Worm (Caenorhabditis elegans) whole organism, L3 larva: ENCODE measurements around the gene T22F3.2.

ENCODE experiments used
- R02D3.7 ChIP-seq: fragments of 150-350 bp; optimal IDR thresholded peaks from 2 replicates; lab custom pipeline; 2014; ENCODE audit warnings: missing biosample characterization, missing genetic modification characterization
- ZK546.5 ChIP-seq: sonication (generic microtip); optimal IDR thresholded peaks from 2 replicates; lab custom pipeline; 2017; ENCODE audit warnings: missing biosample characterization, missing genetic modification characterization
- ama-1 ChIP-seq: fragments of 150-350 bp; optimal IDR thresholded peaks from 2 replicates; lab custom pipeline; 2018
- ceh-16 ChIP-seq: sonication (generic microtip); optimal IDR thresholded peaks from 2 replicates; lab custom pipeline; 2017; ENCODE audit warnings: missing biosample characterization, missing genetic modification characterization
- daf-12 ChIP-seq: fragments of 150-350 bp; optimal IDR thresholded peaks from 2 replicates; lab custom pipeline; 2014; ENCODE audit warnings: missing biosample characterization, missing genetic modification reagents, missing genetic modification characterization
- egl-27 ChIP-seq: sonication (generic microtip); optimal IDR thresholded peaks from 4 replicates; lab custom pipeline; 2017; ENCODE audit warnings: missing biosample characterization, missing genetic modification reagents, missing genetic modification characterization
- egl-5 ChIP-seq: fragments of 150-350 bp; optimal IDR thresholded peaks from 2 replicates; lab custom pipeline; 2017; ENCODE audit warnings: missing biosample characterization, missing genetic modification reagents, missing genetic modification characterization, inconsistent platforms
- elt-1 ChIP-seq: fragments of 150-350 bp; optimal IDR thresholded peaks from 2 replicates; lab custom pipeline; 2014; ENCODE audit warnings: missing biosample characterization, missing genetic modification characterization
- elt-2 ChIP-seq: sonication (generic microtip); optimal IDR thresholded peaks from 2 replicates; lab custom pipeline; 2016; ENCODE audit warnings: missing genetic modification reagents, mild to moderate bottlenecking, missing genetic modification characterization, missing compliant biosample characterization
- fkh-10 ChIP-seq: sonication (generic microtip); optimal IDR thresholded peaks from 2 replicates; lab custom pipeline; 2017; ENCODE audit warnings: missing biosample characterization, missing genetic modification reagents, missing genetic modification characterization
- fkh-2 ChIP-seq: fragments of 150-350 bp; optimal IDR thresholded peaks from 2 replicates; lab custom pipeline; 2014; ENCODE audit warnings: missing biosample characterization, missing genetic modification reagents, missing genetic modification characterization
- fos-1 ChIP-seq: fragments of 150-350 bp; optimal IDR thresholded peaks from 2 replicates; lab custom pipeline; 2014; ENCODE audit warnings: missing biosample characterization, missing genetic modification characterization
- hmg-11 ChIP-seq: sonication (generic microtip); optimal IDR thresholded peaks from 2 replicates; lab custom pipeline; 2016; ENCODE audit warnings: missing genetic modification characterization, missing compliant biosample characterization
- jun-1 ChIP-seq: fragments of 150-350 bp; optimal IDR thresholded peaks from 2 replicates; lab custom pipeline; 2014; ENCODE audit warnings: missing biosample characterization, missing genetic modification reagents, missing genetic modification characterization
- lin-15B ChIP-seq: fragments of 150-350 bp; optimal IDR thresholded peaks from 2 replicates; lab custom pipeline; 2014; ENCODE audit warnings: missing biosample characterization, missing genetic modification characterization
- lin-39 ChIP-seq: fragments of 150-350 bp; optimal IDR thresholded peaks from 2 replicates; lab custom pipeline; 2018; ENCODE audit warnings: missing biosample characterization, missing genetic modification reagents, missing genetic modification characterization
- lsy-12 ChIP-seq: sonication (generic microtip); optimal IDR thresholded peaks from 2 replicates; lab custom pipeline; 2016; ENCODE audit warnings: mild to moderate bottlenecking, missing genetic modification characterization, missing compliant biosample characterization
- mdl-1 ChIP-seq: fragments of 150-350 bp; optimal IDR thresholded peaks from 2 replicates; lab custom pipeline; 2014; ENCODE audit warnings: missing biosample characterization, missing genetic modification characterization
- mml-1 ChIP-seq: fragments of 150-350 bp; sonication (generic microtip); optimal IDR thresholded peaks from 3 replicates; lab custom pipeline; 2014; ENCODE audit warnings: missing biosample characterization, missing genetic modification characterization
- nfya-1 ChIP-seq: sonication (generic microtip); optimal IDR thresholded peaks from 2 replicates; lab custom pipeline; 2017; ENCODE audit warnings: missing genetic modification characterization, mild to moderate bottlenecking, missing compliant biosample characterization, antibody characterized with exemption, moderate library complexity; ENCODE audit not compliant: insufficient read depth
- nhr-11 ChIP-seq: fragments of 150-350 bp; optimal IDR thresholded peaks from 2 replicates; lab custom pipeline; 2014; ENCODE audit warnings: missing biosample characterization, missing genetic modification characterization
- nhr-12 ChIP-seq: fragments of 150-350 bp; optimal IDR thresholded peaks from 2 replicates; lab custom pipeline; 2014; ENCODE audit warnings: missing biosample characterization, missing genetic modification characterization
- nhr-23 ChIP-seq: fragments of 150-350 bp; optimal IDR thresholded peaks from 2 replicates; lab custom pipeline; 2014; ENCODE audit warnings: missing biosample characterization, missing genetic modification reagents, missing genetic modification characterization
- nhr-28 ChIP-seq: fragments of 150-350 bp; optimal IDR thresholded peaks from 2 replicates; lab custom pipeline; 2014; ENCODE audit warnings: missing biosample characterization, missing genetic modification characterization
- nhr-43 ChIP-seq: sonication (generic microtip); optimal IDR thresholded peaks from 2 replicates; lab custom pipeline; 2016; ENCODE audit warnings: mild to moderate bottlenecking, missing genetic modification characterization, missing compliant biosample characterization; ENCODE audit not compliant: poor library complexity, severe bottlenecking
- nhr-67 ChIP-seq: fragments of 150-350 bp; optimal IDR thresholded peaks from 2 replicates; lab custom pipeline; 2014; ENCODE audit warnings: missing biosample characterization, missing genetic modification characterization
- nhr-76 ChIP-seq: fragments of 150-350 bp; sonication (generic microtip); optimal IDR thresholded peaks from 5 replicates; lab custom pipeline; 2014; ENCODE audit warnings: missing biosample characterization, missing genetic modification characterization
- nhr-77 ChIP-seq: fragments of 150-350 bp; optimal IDR thresholded peaks from 2 replicates; lab custom pipeline; 2014; ENCODE audit warnings: missing biosample characterization, missing genetic modification characterization
- pha-4 ChIP-seq: fragments of 150-350 bp; optimal IDR thresholded peaks from 2 replicates; lab custom pipeline; 2014; ENCODE audit warnings: missing biosample characterization, missing genetic modification reagents, missing genetic modification characterization
- pqm-1 ChIP-seq: fragments of 150-350 bp; optimal IDR thresholded peaks from 2 replicates; lab custom pipeline; 2017; ENCODE audit warnings: missing biosample characterization, missing genetic modification characterization, inconsistent platforms
- sea-2 ChIP-seq: fragments of 150-350 bp; sonication (generic microtip); optimal IDR thresholded peaks from 4 replicates; lab custom pipeline; 2014; ENCODE audit warnings: missing biosample characterization, missing genetic modification reagents, missing genetic modification characterization
- skn-1 ChIP-seq: fragments of 150-350 bp; optimal IDR thresholded peaks from 2 replicates; lab custom pipeline; 2014; ENCODE audit warnings: missing biosample characterization, missing genetic modification characterization
- ztf-4 ChIP-seq: fragments of 150-350 bp; optimal IDR thresholded peaks from 2 replicates; lab custom pipeline; 2014; ENCODE audit warnings: missing biosample characterization, missing genetic modification characterization

Gene T22F3.2

DNA sequence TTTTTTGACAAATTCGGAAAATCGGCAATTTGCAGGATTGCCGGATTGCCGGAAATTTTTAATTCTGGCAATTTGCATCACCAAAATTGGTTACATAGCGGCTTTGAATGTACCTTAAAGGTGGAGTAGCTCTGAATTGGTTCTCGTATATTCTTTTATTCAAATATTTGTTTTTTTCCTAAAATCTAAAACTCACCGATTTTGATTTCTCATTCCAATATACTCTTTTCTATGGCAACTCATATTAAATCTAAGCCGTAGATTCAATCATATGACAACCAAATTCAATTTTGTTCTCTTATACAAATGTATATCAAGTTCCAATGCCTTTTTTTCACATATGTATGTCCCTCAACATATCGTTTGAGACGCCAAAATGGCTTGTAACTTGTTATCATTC is 36.9 kb upstream of the T22F3.2 start, which contains the start of gene sri-21:
Gene sri-21, plus strand, starts transcription at position 301 of the 400 bp plus-strand sequence.
- TF ChIP-seq nhr-23 (tag; lab: Kevin White, UChicago), result no peak
- no peak for TF ChIP-seq fos-1 (tag; lab: Kevin White, UChicago)
- TF ChIP-seq nhr-67 (tag; lab: Kevin White, UChicago), result no peak
- no peak for TF ChIP-seq fkh-10
- no peak for TF ChIP-seq nhr-11
- no peak for TF ChIP-seq nhr-28 (tag; lab: Kevin White, UChicago)
- no peak for TF ChIP-seq lin-15B
- TF ChIP-seq egl-5, result no peak
- no peak for TF ChIP-seq pha-4
- no peak for TF ChIP-seq fkh-2 (tag; lab: Kevin White, UChicago)
- TF ChIP-seq egl-27 (tag; lab: Kevin White, UChicago), result no peak
- TF ChIP-seq ztf-4, result no peak
- no peak for TF ChIP-seq mml-1
- no peak for TF ChIP-seq daf-12 (tag; lab: Kevin White, UChicago)
- TF ChIP-seq sea-2 (GFP tag; lab: Kevin White, UChicago), result no peak
- no peak for TF ChIP-seq jun-1 (tag; lab: Kevin White, UChicago)

DNA sequence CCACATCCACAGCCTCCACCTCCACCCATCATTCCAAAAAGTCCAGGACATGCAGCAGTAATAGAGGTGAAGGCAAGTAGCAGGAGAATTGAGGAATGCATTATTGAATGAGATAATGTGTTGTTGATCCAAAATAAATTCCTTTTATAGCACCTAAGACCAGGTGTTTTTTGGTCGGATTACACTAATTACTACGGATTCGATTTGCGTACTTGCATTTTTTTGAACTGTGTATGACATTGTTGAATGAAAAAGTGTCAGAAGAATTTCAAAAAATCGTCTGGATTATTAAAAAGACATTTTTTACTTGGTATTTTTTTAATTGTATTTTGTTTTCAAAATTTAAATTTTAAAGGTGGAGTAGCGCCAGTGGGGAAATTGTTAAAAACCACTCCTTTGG is 34.7 kb upstream of the T22F3.2 start, which contains the start of gene grl-28:
Gene grl-28, minus strand, starts transcription at position 101 of the 400 bp plus-strand sequence.
- TF ChIP-seq ama-1 (lab: Kevin White, UChicago) (no peak), ztf-4 (no peak), mdl-1 (no peak), egl-5 (no peak), ceh-16 (tag; lab: Kevin White, UChicago) (no peak), lin-39 (tag; lab: Kevin White, UChicago) (no peak)
- TF ChIP-seq, all 47 proteins: peak for 0

DNA sequence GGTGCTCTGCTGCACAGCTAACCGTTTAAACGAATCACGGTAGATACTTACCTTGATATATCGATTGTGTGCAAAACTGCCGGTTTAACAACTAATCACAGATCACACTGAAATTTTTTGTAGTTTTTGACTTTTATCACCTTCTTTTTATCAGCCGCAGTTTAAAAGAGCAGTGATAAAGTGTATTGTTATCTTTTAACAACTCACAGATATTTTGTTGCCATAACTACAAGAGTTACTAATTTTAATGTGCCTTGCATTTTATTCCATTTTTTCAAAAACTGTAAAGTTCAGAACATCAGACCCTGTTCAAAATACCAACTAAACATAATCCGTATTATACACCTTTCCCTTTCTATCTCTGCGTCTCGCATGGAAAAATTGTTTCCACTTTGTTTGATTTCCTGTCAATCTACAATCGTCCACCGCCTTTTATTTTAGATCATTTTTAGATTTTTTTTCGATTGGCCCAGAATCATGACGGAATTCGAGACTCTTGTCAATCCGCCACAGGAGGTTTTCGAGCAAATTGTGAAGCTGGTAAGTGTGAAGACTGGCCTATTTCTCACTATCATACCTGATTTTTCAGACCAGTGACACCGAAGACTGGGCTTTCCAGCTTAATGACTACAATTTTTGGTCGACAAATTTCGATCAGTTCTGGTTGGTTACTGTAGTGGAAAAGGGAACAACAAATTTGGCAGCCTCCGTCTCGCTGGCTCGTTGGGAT is 33.5 kb upstream of the T22F3.2 start, which contains the start of gene T24A6.20:
Gene T24A6.20, plus strand, starts transcription at position 395 of the 730 bp plus-strand sequence.
- TF ChIP-seq pqm-1 (tag; lab: Kevin White, UChicago), result peak; percentile 17
- no peak for TF ChIP-seq nfya-1 (tag; lab: Kevin White, UChicago)
- no peak for TF ChIP-seq nhr-28 (tag; lab: Kevin White, UChicago)
- no peak for TF ChIP-seq ztf-4
- TF ChIP-seq elt-2 (tag; lab: Kevin White, UChicago), result peak; percentile 78
- TF ChIP-seq lin-39 (tag; lab: Kevin White, UChicago), result no peak
- no peak for TF ChIP-seq nhr-11
- no peak for TF ChIP-seq fkh-2 (tag; lab: Kevin White, UChicago)
- no peak for TF ChIP-seq egl-27 (tag; lab: Kevin White, UChicago)
- TF ChIP-seq ZK546.5 (tag; lab: Kevin White, UChicago), result no peak
- no peak for TF ChIP-seq pha-4
- no peak for TF ChIP-seq lsy-12 (tag; lab: Kevin White, UChicago)
- TF ChIP-seq nhr-43 (tag; lab: Kevin White, UChicago), result no peak
- no peak for TF ChIP-seq skn-1 (tag; lab: Kevin White, UChicago)
- TF ChIP-seq nhr-77, result no peak
- TF ChIP-seq, all 47 proteins: peak for 2

DNA sequence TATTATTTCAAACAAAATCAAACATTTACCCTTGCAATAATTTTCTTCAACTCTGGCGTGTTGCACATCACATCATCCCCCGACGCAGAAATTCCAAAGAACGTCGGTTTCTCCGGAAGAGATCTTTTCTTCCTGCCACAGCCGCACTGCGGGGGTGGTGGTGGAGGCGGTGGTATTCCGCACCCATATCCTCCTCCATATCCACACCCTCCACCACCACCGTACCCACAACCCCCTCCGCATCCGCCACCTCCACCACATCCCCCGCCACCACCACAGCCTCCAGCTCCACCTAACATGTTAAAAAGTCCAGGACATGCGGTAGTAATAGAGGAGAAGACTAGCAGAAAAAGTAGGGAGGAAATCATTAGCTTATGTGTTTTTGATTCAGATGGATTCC is 31.6 kb upstream of the T22F3.2 start, which contains the start of gene grl-29:
Gene grl-29, minus strand, starts transcription at position 368 of the 400 bp plus-strand sequence.
- TF ChIP-seq R02D3.7 (tag; lab: Kevin White, UChicago) (no peak), nhr-23 (tag; lab: Kevin White, UChicago) (no peak)
- TF ChIP-seq, all 47 proteins: peak for 0

DNA sequence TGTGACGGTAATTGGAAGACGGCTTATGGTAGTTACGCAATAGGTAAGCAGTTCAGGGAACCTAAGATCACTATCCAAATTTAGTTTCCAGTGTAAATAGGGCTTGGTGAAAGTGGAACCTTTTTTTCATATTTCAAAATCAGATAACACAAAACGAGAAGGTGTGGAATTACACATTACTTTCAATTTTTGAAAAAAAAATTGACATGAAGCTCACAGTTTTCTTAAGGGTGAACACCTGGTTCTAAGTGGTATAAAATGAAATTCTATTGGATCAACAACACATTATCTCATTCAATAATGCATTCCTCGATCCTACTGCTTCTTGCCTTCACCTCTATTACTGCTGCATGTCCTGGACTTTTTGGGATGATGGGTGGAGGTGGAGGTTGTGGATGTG is 30.5 kb upstream of the T22F3.2 start, which contains the start of gene grl-30:
Gene grl-30, plus strand, starts transcription at position 301 of the 400 bp plus-strand sequence.
- no peak for TF ChIP-seq nhr-11
- no peak for TF ChIP-seq ceh-16 (tag; lab: Kevin White, UChicago)
- TF ChIP-seq ama-1 (lab: Kevin White, UChicago), result no peak
- no peak for TF ChIP-seq nhr-76 (tag; lab: Kevin White, UChicago)
- no peak for TF ChIP-seq hmg-11 (tag; lab: Kevin White, UChicago)
- TF ChIP-seq fos-1 (tag; lab: Kevin White, UChicago), result no peak
- no peak for TF ChIP-seq sea-2 (GFP tag; lab: Kevin White, UChicago)
- TF ChIP-seq nhr-12 (tag; lab: Kevin White, UChicago), result no peak
- no peak for TF ChIP-seq nhr-23 (tag; lab: Kevin White, UChicago)
- TF ChIP-seq mdl-1, result no peak
- no peak for TF ChIP-seq skn-1 (tag; lab: Kevin White, UChicago)
- no peak for TF ChIP-seq elt-1 (tag; lab: Kevin White, UChicago)
